Fruit fly (Drosophila melanogaster) whole organism, embryonic: ENCODE results near the gene CG2909.

Experiments
- BEAF-32 ChIP-seq: fragments of 200-800 bp; sonication (Bioruptor generic); optimal IDR thresholded peaks from 3 replicates; lab custom pipeline; 2017; ENCODE audit warnings: missing biosample characterization, missing genetic modification characterization, mild to moderate bottlenecking, moderate library complexity, missing genetic modification reagents
- C15 ChIP-seq: fragments of 200-800 bp; sonication (Bioruptor generic); IDR thresholded peaks from 3 replicates; pipeline ENCODE4 v1.3.6; 2022; ENCODE audit warnings: missing biosample characterization, missing genetic modification characterization
- CG11504 ChIP-seq: fragments of 200-800 bp; sonication (Bioruptor generic); optimal IDR thresholded peaks from 3 replicates; lab custom pipeline; 2019; ENCODE audit warnings: missing biosample characterization, mild to moderate bottlenecking, missing genetic modification characterization, moderate library complexity
- CG14050 ChIP-seq: fragments of 200-800 bp; sonication (Bioruptor generic); IDR thresholded peaks from 3 replicates; pipeline ENCODE4 v1.3.6; 2022; ENCODE audit warnings: missing biosample characterization, missing genetic modification characterization
- CG14860 ChIP-seq: fragments of 200-800 bp; sonication (Bioruptor generic); IDR thresholded peaks from 3 replicates; pipeline ENCODE4 v1.3.6; 2022; ENCODE audit warnings: missing biosample characterization, missing genetic modification characterization; ENCODE audit not compliant: partially characterized antibody
- CG17361 ChIP-seq: fragments of 200-800 bp; sonication (Bioruptor generic); IDR thresholded peaks from 3 replicates; pipeline ENCODE4 v1.3.6; 2022; ENCODE audit warnings: missing biosample characterization, missing genetic modification characterization
- CG17568 ChIP-seq: fragments of 200-800 bp; sonication (Bioruptor generic); optimal IDR thresholded peaks from 2 replicates; lab custom pipeline; 2018; ENCODE audit warnings: missing biosample characterization, mild to moderate bottlenecking, missing genetic modification characterization, moderate library complexity
- CG2116 ChIP-seq: fragments of 200-800 bp; sonication (Bioruptor generic); optimal IDR thresholded peaks from 3 replicates; lab custom pipeline; 2018; ENCODE audit warnings: missing biosample characterization, mild to moderate bottlenecking, missing genetic modification characterization
- CG2889 ChIP-seq: fragments of 200-800 bp; sonication (Bioruptor generic); IDR thresholded peaks from 3 replicates; pipeline ENCODE4 v1.3.6; 2022; ENCODE audit warnings: missing biosample characterization, missing genetic modification characterization
- CG30403 ChIP-seq: fragments of 200-800 bp; sonication (Bioruptor generic); optimal IDR thresholded peaks from 3 replicates; lab custom pipeline; 2016; ENCODE audit warnings: missing biosample characterization, missing genetic modification characterization
- CG3847 ChIP-seq: fragments of 200-800 bp; sonication (Bioruptor generic); IDR thresholded peaks from 2 replicates; pipeline ENCODE4 v1.3.6; 2022; ENCODE audit warnings: missing biosample characterization, missing genetic modification characterization
- CG4820 ChIP-seq: fragments of 200-800 bp; sonication (Bioruptor generic); optimal IDR thresholded peaks from 3 replicates; lab custom pipeline; 2016; ENCODE audit warnings: missing biosample characterization, missing genetic modification characterization
- CG6175 ChIP-seq: fragments of 200-800 bp; sonication (Bioruptor generic); IDR thresholded peaks from 3 replicates; pipeline ENCODE4 v1.3.6; 2022; ENCODE audit warnings: missing biosample characterization, missing genetic modification characterization
- CG8290 ChIP-seq, 3 experiments: fragments of 200-800 bp; sonication (Bioruptor generic); optimal IDR thresholded peaks; 2 replicates each; lab custom pipeline; 2016 to 2019; ENCODE audit warnings: missing biosample characterization in 3 of 3, missing genetic modification characterization in 3 of 3, mild to moderate bottlenecking in 2 of 3, moderate library complexity in 1 of 3
- CG8359 ChIP-seq: fragments of 200-800 bp; sonication (Bioruptor generic); optimal IDR thresholded peaks from 2 replicates; lab custom pipeline; 2017; ENCODE audit warnings: missing biosample characterization, mild to moderate bottlenecking, missing genetic modification characterization, borderline replicate concordance
- CG8944 ChIP-seq: fragments of 200-800 bp; sonication (Bioruptor generic); optimal IDR thresholded peaks from 3 replicates; lab custom pipeline; 2016; ENCODE audit warnings: missing biosample characterization, missing genetic modification characterization
- CG9609 ChIP-seq: fragments of 200-800 bp; sonication (Bioruptor generic); optimal IDR thresholded peaks from 3 replicates; lab custom pipeline; 2016; ENCODE audit warnings: missing biosample characterization, missing genetic modification characterization
- CG9817 ChIP-seq: fragments of 200-800 bp; sonication (Bioruptor generic); optimal IDR thresholded peaks from 2 replicates; lab custom pipeline; 2018; ENCODE audit warnings: missing biosample characterization, mild to moderate bottlenecking, missing genetic modification characterization, moderate library complexity
- CHES-1-like ChIP-seq: fragments of 200-800 bp; sonication (Bioruptor generic); optimal IDR thresholded peaks from 2 replicates; lab custom pipeline; 2016; ENCODE audit warnings: missing biosample characterization, missing genetic modification characterization
- Doc2 ChIP-seq: fragments of 200-800 bp; sonication (Bioruptor generic); IDR thresholded peaks from 2 replicates; pipeline ENCODE4 v1.3.6; 2022; ENCODE audit warnings: missing biosample characterization, missing genetic modification characterization
- Fer2 ChIP-seq: fragments of 200-800 bp; sonication (Bioruptor generic); optimal IDR thresholded peaks from 2 replicates; lab custom pipeline; 2018; ENCODE audit warnings: missing biosample characterization, mild to moderate bottlenecking, missing genetic modification characterization, moderate library complexity
- Hey ChIP-seq: fragments of 200-800 bp; sonication (Bioruptor generic); optimal IDR thresholded peaks from 3 replicates; lab custom pipeline; 2018; ENCODE audit warnings: missing biosample characterization, mild to moderate bottlenecking, missing genetic modification characterization
- Hr39 ChIP-seq: fragments of >200 bp; optimal IDR thresholded peaks from 2 replicates; lab custom pipeline; 2017
- Lhr ChIP-seq: fragments of 200-800 bp; sonication (Bioruptor generic); optimal IDR thresholded peaks from 3 replicates; lab custom pipeline; 2017; ENCODE audit warnings: mild to moderate bottlenecking, missing biosample characterization, missing genetic modification reagents, missing genetic modification characterization
- NfI ChIP-seq: fragments of 200-800 bp; sonication (Bioruptor generic); optimal IDR thresholded peaks from 3 replicates; lab custom pipeline; 2018; ENCODE audit warnings: missing biosample characterization, mild to moderate bottlenecking, missing genetic modification characterization, moderate library complexity
- Sox100B ChIP-seq: fragments of 200-800 bp; sonication (Bioruptor generic); optimal IDR thresholded peaks from 3 replicates; lab custom pipeline; 2018; ENCODE audit warnings: missing biosample characterization, mild to moderate bottlenecking, missing genetic modification characterization
- Sry-δ ChIP-seq: fragments of 200-800 bp; sonication (Bioruptor generic); optimal IDR thresholded peaks from 2 replicates; lab custom pipeline; 2016; ENCODE audit warnings: missing biosample characterization, missing genetic modification characterization
- ara ChIP-seq: fragments of 200-800 bp; sonication (Bioruptor generic); IDR thresholded peaks from 2 replicates; pipeline ENCODE4 v1.3.6; 2022; ENCODE audit warnings: missing biosample characterization, missing genetic modification characterization
- bcd ChIP-seq: fragments of 200-800 bp; sonication (Bioruptor generic); optimal IDR thresholded peaks from 2 replicates; lab custom pipeline; 2017; ENCODE audit warnings: missing biosample characterization, mild to moderate bottlenecking, missing genetic modification characterization
- chinmo ChIP-seq: fragments of 200-800 bp; sonication (Bioruptor generic); IDR thresholded peaks from 4 replicates; pipeline ENCODE4 v1.3.6; 2022; ENCODE audit warnings: missing biosample characterization, missing genetic modification characterization; ENCODE audit not compliant: partially characterized antibody
- chm ChIP-seq: fragments of 200-800 bp; sonication (Bioruptor generic); IDR thresholded peaks from 2 replicates; pipeline ENCODE4 v1.3.6; 2022; ENCODE audit warnings: missing biosample characterization, missing genetic modification characterization
- ci ChIP-seq: fragments of 200-800 bp; sonication (Bioruptor generic); IDR thresholded peaks from 3 replicates; pipeline ENCODE4 v1.3.6; 2022; ENCODE audit warnings: missing biosample characterization, missing genetic modification characterization
- corto ChIP-seq: fragments of 200-800 bp; sonication (Bioruptor generic); optimal IDR thresholded peaks from 2 replicates; lab custom pipeline; 2016; ENCODE audit warnings: missing biosample characterization, mild to moderate bottlenecking, missing genetic modification characterization, moderate library complexity
- crc ChIP-seq: fragments of 200-800 bp; sonication (Bioruptor generic); optimal IDR thresholded peaks from 2 replicates; lab custom pipeline; 2016; ENCODE audit warnings: missing biosample characterization, missing genetic modification characterization
- dpn ChIP-seq, 2 experiments: fragments of 200-800 bp; sonication (Bioruptor generic); optimal IDR thresholded peaks; 3 replicates each; lab custom pipeline; 2016; ENCODE audit warnings: missing biosample characterization in 2 of 2, missing genetic modification characterization in 2 of 2
- eve ChIP-seq, 2 experiments: fragments of >200 bp; optimal IDR thresholded peaks; 2 replicates each; lab custom pipeline; 2017; ENCODE audit warnings: missing biosample characterization in 2 of 2, missing genetic modification characterization in 2 of 2
- hkb ChIP-seq, 2 experiments: fragments of 200-800 bp in 1 of 2; fragments of >200 bp in 1 of 2; sonication (Bioruptor generic) in 1 of 2; IDR thresholded peaks in 1 of 2; optimal IDR thresholded peaks in 1 of 2; 2 replicates each; pipeline versions ENCODE4 v1.3.6 to Lab custom; 2017 to 2022; ENCODE audit warnings: missing biosample characterization in 1 of 2, missing genetic modification characterization in 1 of 2
- insv ChIP-seq, 2 experiments: fragments of 200-800 bp; sonication (Bioruptor generic); optimal IDR thresholded peaks; 3 replicates each; lab custom pipeline; 2016 to 2018; ENCODE audit warnings: missing biosample characterization in 2 of 2, missing genetic modification characterization in 2 of 2
- oc ChIP-seq: fragments of 200-800 bp; sonication (Bioruptor generic); optimal IDR thresholded peaks from 2 replicates; lab custom pipeline; 2018; ENCODE audit warnings: missing biosample characterization, mild to moderate bottlenecking, missing genetic modification characterization, moderate library complexity
- peb ChIP-seq: fragments of 200-800 bp; sonication (Bioruptor generic); IDR thresholded peaks from 2 replicates; pipeline ENCODE4 v1.3.6; 2022; ENCODE audit warnings: missing biosample characterization, missing genetic modification characterization
- pros ChIP-seq: fragments of 200-800 bp; sonication (Bioruptor generic); optimal IDR thresholded peaks from 3 replicates; lab custom pipeline; 2019; ENCODE audit warnings: missing biosample characterization, mild to moderate bottlenecking, missing genetic modification characterization, moderate library complexity
- pum ChIP-seq: fragments of 200-800 bp; sonication (Bioruptor generic); optimal IDR thresholded peaks from 2 replicates; lab custom pipeline; 2016; ENCODE audit warnings: missing biosample characterization, missing genetic modification characterization
- pzg ChIP-seq: fragments of 200-800 bp; sonication (Bioruptor generic); optimal IDR thresholded peaks from 3 replicates; lab custom pipeline; 2018; ENCODE audit warnings: missing biosample characterization, mild to moderate bottlenecking, missing genetic modification characterization, moderate library complexity
- ranshi ChIP-seq: fragments of 200-800 bp; sonication (Bioruptor generic); IDR thresholded peaks from 2 replicates; pipeline ENCODE4 v1.3.6; 2022; ENCODE audit warnings: missing biosample characterization, missing genetic modification characterization
- row ChIP-seq: fragments of 200-800 bp; sonication (Bioruptor generic); IDR thresholded peaks from 3 replicates; pipeline ENCODE4 v1.3.6; 2022; ENCODE audit warnings: missing biosample characterization, missing genetic modification characterization
- sob ChIP-seq: fragments of 200-800 bp; sonication (Bioruptor generic); IDR thresholded peaks from 2 replicates; pipeline ENCODE4 v1.3.6; 2022; ENCODE audit warnings: missing biosample characterization, missing genetic modification characterization
- sug ChIP-seq: fragments of 200-800 bp; optimal IDR thresholded peaks from 2 replicates; lab custom pipeline; 2019; ENCODE audit warnings: missing biosample characterization, mild to moderate bottlenecking, missing genetic modification characterization, moderate library complexity
- tin ChIP-seq: fragments of 200-800 bp; sonication (Bioruptor generic); optimal IDR thresholded peaks from 3 replicates; lab custom pipeline; 2016; ENCODE audit warnings: missing biosample characterization, missing genetic modification characterization
- yki ChIP-seq: fragments of >200 bp; optimal IDR thresholded peaks from 3 replicates; lab custom pipeline; 2018

The CG2909 gene

DNA sequence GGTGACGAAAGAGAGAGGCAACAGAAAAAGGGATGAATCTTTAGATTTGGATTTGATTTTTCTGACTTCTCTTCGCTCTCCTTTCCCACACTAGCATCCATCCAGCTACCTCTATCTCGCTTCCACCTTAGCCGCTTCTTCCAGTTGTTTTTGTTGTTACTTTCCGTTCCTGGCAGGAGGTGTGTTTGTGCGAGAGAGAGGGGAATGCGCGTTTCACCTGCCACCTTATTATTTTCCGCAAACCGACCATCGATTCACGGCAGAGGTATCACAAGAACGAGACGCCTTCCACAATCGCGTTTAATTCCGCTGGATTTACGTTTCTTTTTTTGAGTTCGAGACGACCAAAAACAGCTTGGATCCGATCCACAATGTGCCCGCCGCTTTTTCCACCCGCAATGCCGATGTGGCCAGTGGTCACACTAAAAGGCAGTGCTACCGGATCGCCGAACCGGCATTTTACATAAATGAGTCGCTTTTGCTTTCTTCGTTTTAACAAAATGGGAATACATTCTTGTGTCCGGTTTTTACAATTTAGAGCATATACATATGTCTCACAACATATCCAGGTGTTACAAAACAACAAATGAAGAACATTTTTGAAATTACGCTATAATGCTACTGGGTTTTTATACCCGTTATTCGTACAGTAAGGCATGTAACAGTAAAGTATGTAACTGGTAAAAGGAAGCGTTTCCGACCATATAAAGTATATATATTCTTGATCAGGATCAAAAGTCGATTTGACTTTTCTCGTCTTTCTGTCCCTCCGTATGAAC lies 508 bp upstream of the CG2909 start, which contains the start of gene alpha-Man-Ia (continued):
- TF ChIP-seq pros (GFP tag; lab: Kevin White, UChicago) = peak; percentile 97
- TF ChIP-seq BEAF-32 (GFP tag; lab: Kevin White, UChicago) = peak; percentile 66
- TF ChIP-seq CG17361 (GFP tag; lab: Robert Waterston, UW) = peak; percentile 55; the same call in 2 of the 3 replicates
- peak; percentile 46 for TF ChIP-seq CG30403 (GFP tag; lab: Kevin White, UChicago)
- TF ChIP-seq CG8944 = peak; percentile 12
- TF ChIP-seq insv (GFP tag; optimal IDR thresholded peaks at IDR 0.05; lab: Kevin White, UChicago) = peak in 1 of 2 experiments; percentile 8
- no peak for TF ChIP-seq ara
- TF ChIP-seq Lhr = peak; percentile 37
- peak; percentile 4 for TF ChIP-seq Sox100B (GFP tag; lab: Kevin White, UChicago)
- peak; percentile 22 to 41 for TF ChIP-seq dpn (GFP tag; optimal IDR thresholded peaks at IDR 0.05; lab: Kevin White, UChicago)
- TF ChIP-seq corto (GFP tag; lab: Kevin White, UChicago) = no peak
- no peak for TF ChIP-seq CG8359 (GFP tag; lab: Kevin White, UChicago)
- TF ChIP-seq ci (GFP tag; lab: Robert Waterston, UW) = no peak
- TF ChIP-seq CG4820 (GFP tag; lab: Kevin White, UChicago) = peak; percentile 28
- 0 out of 4 replicates have a peak, but pooled peaks have one; percentile 21 for TF ChIP-seq chinmo
- no peak for TF ChIP-seq Fer2
- TF ChIP-seq pzg (GFP tag; lab: Kevin White, UChicago) = peak; percentile 74
- TF ChIP-seq CG8290 (GFP tag; optimal IDR thresholded peaks at IDR 0.05; lab: Kevin White, UChicago) = no peak
- TF ChIP-seq CG8290 (tag; optimal IDR thresholded peaks at IDR 0.05; lab: Kevin White, UChicago) = peak in 1 of 2 experiments; percentile 47
- TF ChIP-seq ranshi = 0 out of 2 replicates have a peak, but pooled peaks have one; percentile 25
- no peak for TF ChIP-seq crc (GFP tag; lab: Kevin White, UChicago)
- peak; percentile 69 for TF ChIP-seq Sry-δ (GFP tag; lab: Kevin White, UChicago)
- peak; percentile 52 for TF ChIP-seq CG9817 (tag; lab: Kevin White, UChicago)
- peak; percentile 47 for TF ChIP-seq row (GFP tag; lab: Robert Waterston, UW)
- TF ChIP-seq CG6175 (GFP tag; lab: Robert Waterston, UW) = no peak
- TF ChIP-seq pum (GFP tag; lab: Kevin White, UChicago) = peak; percentile 22
- TF ChIP-seq sob = no peak
- no peak for TF ChIP-seq yki (lab: Kevin White, UChicago)
- TF ChIP-seq CG11504 = peak; percentile 20
- TF ChIP-seq chm (GFP tag; lab: Robert Waterston, UW) = 0 out of 2 replicates have a peak, but pooled peaks have one; percentile 42
- TF ChIP-seq peb (GFP tag; lab: Robert Waterston, UW) = no peak
- TF ChIP-seq sug (tag; lab: Kevin White, UChicago) = peak; percentile 24
- no peak for TF ChIP-seq CG14050 (GFP tag; lab: Robert Waterston, UW)
- TF ChIP-seq bcd (GFP tag; lab: Kevin White, UChicago) = peak; percentile 40
- no peak for TF ChIP-seq C15 (GFP tag; lab: Robert Waterston, UW)
- TF ChIP-seq oc (tag; lab: Kevin White, UChicago) = no peak
- peak; percentile 65 for TF ChIP-seq CG3847
- peak; percentile 78 for TF ChIP-seq CG2116 (GFP tag; lab: Kevin White, UChicago)
- peak; percentile 16 for TF ChIP-seq hkb (optimal IDR thresholded peaks at IDR 0.05; lab: Kevin White, UChicago)
- TF ChIP-seq hkb (GFP tag; IDR thresholded peaks at IDR 0.05; lab: Robert Waterston, UW) = no peak
- peak; percentile 9 for TF ChIP-seq CG9609
- no peak for TF ChIP-seq Doc2
- TF ChIP-seq Hr39 (lab: Kevin White, UChicago) = no peak
- peak; percentile 11 for TF ChIP-seq tin (GFP tag; lab: Kevin White, UChicago)
- peak; percentile 58 for TF ChIP-seq CHES-1-like (GFP tag; lab: Kevin White, UChicago)
- no peak for TF ChIP-seq CG2889 (GFP tag; lab: Robert Waterston, UW)
- no peak for TF ChIP-seq Hey
- no peak for TF ChIP-seq eve (GFP tag; optimal IDR thresholded peaks at IDR 0.05; lab: Kevin White, UChicago)
- TF ChIP-seq CG14860 (GFP tag; lab: Robert Waterston, UW) = no peak
- TF ChIP-seq NfI = peak; percentile 42
- TF ChIP-seq CG17568 (GFP tag; lab: Kevin White, UChicago) = no peak
